Worm (Caenorhabditis elegans): ENCODE results near the gene dpy-8.

The dpy-8 gene

DNA sequence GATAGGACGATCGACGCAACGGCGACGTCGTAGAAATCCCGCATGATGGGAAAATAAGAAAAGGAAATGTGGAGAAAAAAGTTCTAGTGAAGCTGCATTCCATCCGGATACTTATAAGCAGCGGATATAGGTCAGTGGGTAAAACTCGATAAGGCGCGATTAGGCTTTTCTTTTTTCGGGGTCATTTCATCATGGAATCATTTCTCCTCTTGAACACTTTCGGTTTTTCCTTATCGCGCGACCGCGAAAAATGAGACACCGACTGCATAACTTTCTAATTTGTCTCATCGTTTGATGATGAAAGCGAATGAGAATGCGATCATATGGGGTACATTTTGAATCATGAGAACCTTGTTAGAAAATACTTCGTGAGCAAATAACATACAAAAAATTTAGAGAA is at the start of gene dpy-8:
Gene dpy-8, minus strand, starts transcription at position 88 of the 400 bp plus-strand sequence.
- no peak for TF ChIP-seq unc-62 (GFP tag; optimal IDR thresholded peaks at IDR 0.05)

DNA sequence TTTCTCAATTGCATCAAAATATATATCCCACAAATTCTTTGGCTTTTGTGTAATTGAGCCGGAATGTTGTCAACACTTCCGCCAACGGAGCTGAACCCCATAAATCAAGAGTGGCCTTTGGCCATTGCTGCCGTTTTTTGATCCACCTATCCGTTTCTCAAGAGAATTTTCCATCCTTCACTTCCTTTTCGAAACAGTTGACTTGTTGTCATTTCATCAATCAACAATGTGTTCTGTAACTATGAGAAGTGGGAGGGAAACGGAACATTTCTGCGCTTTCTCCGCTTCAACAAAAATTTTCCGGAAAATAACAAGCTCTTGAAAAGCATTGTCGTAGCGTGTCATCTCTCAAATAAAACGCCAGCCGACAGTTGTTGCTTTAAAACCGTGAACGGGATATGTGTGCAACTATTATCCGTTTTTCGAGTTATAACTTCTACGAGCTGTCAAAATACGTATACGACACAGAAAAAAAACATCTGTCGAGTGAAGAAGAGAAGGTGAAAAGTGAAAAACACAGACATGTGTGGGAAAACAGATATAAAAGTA is 49.6 kb upstream of the dpy-8 start:
- TF ChIP-seq unc-62 (GFP tag; optimal IDR thresholded peaks at IDR 0.05), result no peak

DNA sequence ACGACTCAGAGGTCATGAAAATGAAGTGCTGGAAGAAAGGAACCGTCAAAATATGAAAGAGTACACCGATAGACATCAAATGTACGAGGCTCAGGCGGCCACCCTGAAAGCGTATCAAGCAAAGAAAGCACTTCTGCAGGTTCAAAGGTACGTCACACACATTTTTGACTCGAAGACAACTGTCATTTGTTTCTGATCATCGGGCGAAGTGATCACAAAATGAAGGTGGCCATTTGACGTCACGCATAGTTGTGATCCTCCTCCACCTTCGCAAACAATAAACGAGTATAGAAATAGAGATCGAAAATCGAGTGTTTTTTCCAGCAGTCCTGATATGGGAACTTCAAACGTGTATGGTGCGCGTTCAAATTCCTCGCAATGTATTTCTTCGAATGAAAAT is 49.0 kb upstream of the dpy-8 start:
- no peak for TF ChIP-seq unc-62 (GFP tag; optimal IDR thresholded peaks at IDR 0.05)

DNA sequence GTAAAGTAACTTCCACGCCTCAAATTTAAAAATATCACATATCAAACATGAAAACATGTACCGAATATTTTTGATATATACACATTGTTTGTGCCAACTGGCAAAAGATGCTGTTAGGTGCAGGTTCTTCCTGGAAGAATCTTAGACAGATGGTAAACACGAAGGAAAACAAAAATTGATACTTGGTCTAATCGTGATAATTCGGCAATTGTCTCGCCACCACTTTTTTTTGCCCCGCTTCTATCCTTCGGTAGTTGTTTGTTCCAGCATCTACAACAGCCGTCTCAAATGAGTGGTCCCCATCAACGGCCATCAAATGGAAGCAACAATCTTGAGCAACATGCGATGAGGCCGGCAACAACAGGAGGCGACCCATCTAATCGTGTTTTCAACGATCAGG is 47.2 kb upstream of the dpy-8 start:
- TF ChIP-seq unc-62 (GFP tag; optimal IDR thresholded peaks at IDR 0.05), result no peak

DNA sequence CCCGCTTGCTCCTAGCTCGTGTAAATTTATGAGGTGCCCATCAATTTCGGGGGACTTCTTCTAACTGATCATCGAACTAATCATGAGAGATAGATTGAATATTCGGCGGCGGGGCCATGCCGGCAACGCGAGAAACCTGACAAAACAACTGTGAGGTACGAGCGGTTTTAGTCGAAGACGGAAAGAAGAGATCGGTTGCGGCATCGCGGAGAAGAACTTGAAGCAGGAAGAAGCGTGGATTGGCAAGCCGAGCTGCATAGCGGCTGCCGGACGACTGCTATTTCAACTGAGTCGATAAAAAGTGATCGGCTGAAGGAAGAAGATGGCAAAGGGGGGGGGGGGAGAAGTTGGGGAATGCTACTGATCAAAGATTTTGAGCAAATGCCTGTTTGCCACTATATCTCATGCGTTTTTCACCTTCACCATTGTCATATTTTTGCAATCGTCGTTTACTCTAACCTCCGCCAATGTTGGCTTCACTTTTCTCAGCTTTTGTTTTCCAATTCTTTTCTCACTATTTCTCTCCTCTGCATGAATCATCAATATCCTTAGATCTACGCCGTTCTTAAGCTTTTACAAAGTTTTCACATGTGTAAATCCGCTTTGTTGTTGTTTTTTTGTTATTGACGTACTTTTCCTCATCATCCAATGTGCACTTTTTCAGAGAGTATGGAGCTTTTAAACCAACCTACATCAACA is 45.3 kb upstream of the dpy-8 start, which contains the start of gene pqn-62:
Gene pqn-62, plus strand, starts transcription at position 649 of the 699 bp plus-strand sequence.
- TF ChIP-seq unc-62 (GFP tag; optimal IDR thresholded peaks at IDR 0.05), result no peak

DNA sequence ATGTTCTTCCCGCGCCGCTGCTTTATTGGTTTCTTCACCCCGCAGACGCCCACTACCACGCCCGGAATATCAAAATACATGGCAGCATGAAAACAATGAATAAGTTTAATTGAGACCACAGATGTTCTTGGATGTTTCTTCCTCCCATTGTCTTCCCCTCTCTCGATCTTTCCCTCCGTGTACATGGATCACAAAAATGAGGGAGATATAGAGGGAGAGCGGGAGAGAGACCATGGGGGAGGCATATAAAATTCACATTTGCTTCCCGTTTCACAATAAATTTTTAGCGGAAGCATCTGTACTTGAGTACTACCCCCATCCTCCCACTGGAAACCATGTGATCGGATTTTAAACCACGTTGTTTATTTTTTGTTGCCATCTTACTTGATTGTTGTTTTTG is 43.1 kb upstream of the dpy-8 start:
- no peak for TF ChIP-seq unc-62 (GFP tag; optimal IDR thresholded peaks at IDR 0.05)

DNA sequence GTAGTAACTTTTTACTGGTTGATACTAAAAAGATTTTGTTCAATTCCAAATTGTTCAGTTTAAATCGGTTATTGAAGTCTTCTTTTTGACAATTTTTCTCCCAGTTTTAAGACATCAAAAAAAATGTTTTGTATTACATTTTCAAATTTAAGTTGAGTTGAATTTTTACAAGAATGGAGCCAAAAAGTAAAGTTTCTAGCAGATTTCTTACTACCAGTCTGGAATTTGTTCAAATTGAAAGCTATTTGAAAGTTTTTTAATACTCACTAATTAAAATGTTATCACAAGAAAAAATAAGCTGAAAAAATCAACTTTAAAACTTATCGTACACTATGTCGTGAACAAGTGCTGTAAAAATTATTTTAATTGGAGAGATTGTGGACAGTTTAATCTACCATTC is 39.8 kb upstream of the dpy-8 start:
- no peak for TF ChIP-seq unc-62 (GFP tag; optimal IDR thresholded peaks at IDR 0.05)

DNA sequence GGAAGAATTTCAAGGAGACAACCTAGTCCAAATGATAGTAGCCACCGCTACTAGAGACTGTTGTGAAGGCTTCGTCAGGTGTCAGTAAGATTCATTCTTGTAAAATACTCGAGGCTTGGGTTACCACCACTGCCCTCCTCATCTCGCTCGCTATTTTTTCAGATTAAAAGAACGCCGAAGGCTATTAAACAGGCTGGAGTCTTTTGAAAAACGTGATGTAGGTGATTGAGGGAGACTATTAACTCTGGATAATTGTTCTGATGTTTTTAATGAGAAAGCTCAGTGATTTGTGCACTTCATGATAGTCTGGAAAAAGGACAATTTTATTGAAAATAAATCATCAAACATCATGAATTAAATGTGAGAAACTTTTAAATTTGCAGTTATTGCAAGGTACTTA is 38.7 kb upstream of the dpy-8 start, which contains the start of gene zig-6:
Gene zig-6, minus strand, starts transcription at position 101 of the 400 bp plus-strand sequence.
- no peak for TF ChIP-seq unc-62 (GFP tag; optimal IDR thresholded peaks at IDR 0.05)

DNA sequence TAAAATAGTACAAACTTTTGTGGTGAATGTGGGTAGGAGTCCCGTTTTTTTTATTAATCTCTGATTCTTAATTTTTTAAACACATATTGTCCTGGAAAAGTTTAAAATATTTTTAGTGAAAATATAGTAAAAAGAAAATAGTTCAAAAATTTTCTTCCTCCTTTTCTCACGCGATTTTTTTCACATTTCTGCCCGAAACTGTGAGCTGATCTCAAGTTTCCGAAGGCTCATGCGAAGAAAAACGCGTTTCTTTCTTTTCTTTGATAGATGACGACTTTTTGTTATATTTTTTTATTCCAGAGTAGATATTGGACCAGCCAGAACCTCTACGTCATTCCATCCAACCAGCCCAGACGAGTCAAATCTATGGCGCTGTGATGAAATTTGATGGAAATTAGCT is 33.7 kb upstream of the dpy-8 start, which contains the start of gene T03G11.9:
Gene T03G11.9, plus strand, starts transcription at position 301 of the 400 bp plus-strand sequence.
- no peak for TF ChIP-seq unc-62 (GFP tag; optimal IDR thresholded peaks at IDR 0.05)

DNA sequence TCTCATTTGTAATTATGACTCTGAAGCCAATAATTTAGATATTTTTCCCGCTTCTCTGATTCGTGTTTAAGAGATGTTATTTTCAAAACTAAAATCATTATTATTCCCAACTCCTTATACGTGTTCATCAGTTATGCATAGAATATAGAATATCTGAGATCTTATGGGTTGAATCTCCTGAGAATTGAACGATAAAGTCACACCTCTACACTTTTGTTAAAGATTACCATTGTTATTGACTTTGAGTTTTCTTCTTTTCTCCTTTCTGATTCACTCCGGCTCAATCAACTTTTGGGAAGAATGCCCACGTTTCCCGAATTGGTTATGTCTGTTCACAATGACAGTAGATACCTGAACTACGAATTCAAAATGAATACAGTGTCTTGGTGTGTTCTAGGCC is 29.6 kb upstream of the dpy-8 start, which contains the start of gene sru-48:
Gene sru-48, plus strand, starts transcription at position 301 of the 400 bp plus-strand sequence.
- TF ChIP-seq unc-62 (GFP tag; optimal IDR thresholded peaks at IDR 0.05), result no peak

DNA sequence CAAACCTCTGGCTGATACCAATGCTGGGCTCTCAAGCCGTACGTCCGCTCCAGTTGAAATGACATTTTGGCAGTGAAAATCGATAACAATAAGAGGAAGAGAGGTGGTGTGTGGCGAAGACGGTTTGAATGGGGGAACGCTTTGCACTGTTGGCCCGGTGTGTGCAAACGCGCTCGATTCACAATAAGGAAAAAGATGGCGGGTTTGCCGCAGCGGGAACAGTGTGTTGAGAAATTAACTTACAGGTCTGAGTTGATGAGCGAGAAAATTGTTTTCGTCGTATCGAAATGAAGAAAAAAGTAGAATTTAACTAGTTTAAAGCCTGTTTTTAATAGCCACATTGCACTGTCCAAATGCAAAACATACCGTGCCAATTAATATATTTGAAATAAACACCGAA is 28.8 kb upstream of the dpy-8 start, which contains the start of gene metl-9:
Gene metl-9, minus strand, starts transcription at position 101 of the 400 bp plus-strand sequence.
- no peak for TF ChIP-seq unc-62 (GFP tag; optimal IDR thresholded peaks at IDR 0.05)

DNA sequence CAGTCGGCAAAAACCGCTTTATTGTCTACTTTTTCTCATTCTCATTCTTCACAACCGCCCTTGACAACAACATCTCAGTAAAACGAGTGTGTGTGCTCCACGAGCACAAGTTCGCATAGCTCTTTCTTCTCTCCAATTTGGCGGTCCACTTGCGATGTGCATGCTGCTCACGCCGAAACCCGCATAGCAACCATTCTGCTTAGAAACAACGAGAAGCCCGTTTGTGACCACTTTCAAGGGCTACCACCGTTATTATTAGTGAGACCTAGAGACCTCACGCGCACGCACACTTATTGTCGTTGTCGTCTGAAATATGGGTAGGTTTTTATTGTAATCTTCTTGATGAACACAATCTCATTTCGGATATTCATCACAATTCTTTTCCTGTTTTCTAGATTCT is 24.0 kb upstream of the dpy-8 start, which contains the start of gene zchc-1A:
Gene zchc-1A, plus strand, starts transcription at position 114 of the 400 bp plus-strand sequence.
- TF ChIP-seq unc-62 (GFP tag; optimal IDR thresholded peaks at IDR 0.05), result no peak

DNA sequence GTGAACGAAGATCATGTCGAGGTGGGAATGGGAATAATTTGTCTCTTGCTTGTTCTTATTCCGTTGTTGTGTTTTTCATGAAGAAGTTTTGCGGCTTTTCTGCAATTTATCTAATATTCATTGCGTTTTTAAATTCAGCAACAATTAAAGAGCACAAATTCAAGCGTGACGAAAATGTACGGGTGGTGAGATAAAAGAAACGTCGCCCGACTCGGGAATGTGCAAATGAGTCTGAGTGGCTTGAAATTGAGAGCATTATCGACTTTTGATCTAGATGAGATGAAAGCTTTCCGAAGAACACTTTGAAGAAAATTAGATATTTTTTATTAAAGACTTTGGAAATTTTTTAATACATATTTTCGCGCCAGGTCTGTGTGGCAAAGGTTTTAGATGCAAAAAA is 20.8 kb upstream of the dpy-8 start, which contains the start of gene T03G11.10:
Gene T03G11.10, minus strand, starts transcription at position 101 of the 400 bp plus-strand sequence.
- TF ChIP-seq unc-62 (GFP tag; optimal IDR thresholded peaks at IDR 0.05), result no peak

DNA sequence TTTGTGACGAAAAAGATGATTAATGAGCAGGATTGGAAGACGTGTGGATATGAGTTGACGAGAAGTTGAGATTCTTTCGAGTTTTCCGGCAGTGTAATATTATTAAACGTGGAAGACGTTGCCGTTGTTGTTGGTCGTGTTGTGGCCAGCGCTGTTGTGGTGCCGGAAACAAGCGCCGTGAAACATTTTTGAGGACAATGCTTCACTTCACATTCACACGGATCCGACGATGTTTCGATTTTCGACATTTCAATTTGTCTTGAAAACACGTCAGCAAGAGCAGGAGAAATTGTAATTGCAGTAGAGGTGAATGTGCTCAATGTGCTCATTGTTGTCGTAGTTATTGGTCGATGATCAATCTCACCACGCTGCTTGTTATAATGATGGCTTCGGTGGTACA is 18.5 kb upstream of the dpy-8 start:
- TF ChIP-seq unc-62 (GFP tag; optimal IDR thresholded peaks at IDR 0.05), result no peak

DNA sequence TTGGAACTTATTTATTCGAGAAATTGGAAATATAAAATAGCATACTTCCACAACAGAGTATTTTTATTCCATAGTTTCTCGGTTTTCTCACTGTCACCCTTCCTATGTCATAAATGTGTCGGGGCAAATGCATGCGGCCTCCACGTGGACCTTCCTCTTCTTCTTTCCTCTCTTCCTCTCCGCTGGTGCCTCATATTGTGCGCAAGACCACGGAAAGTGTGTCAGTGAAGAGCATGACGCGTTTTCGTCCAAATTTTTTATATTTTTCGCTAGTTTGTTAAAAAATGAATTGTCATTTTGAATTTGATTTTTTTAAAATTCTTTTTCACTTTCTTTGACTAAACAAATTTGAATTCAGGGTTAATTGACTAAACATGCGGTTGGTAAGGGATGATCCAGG is 14.8 kb upstream of the dpy-8 start, which contains the start of gene mans-3:
Gene mans-3, plus strand, starts transcription at position 359 of the 400 bp plus-strand sequence.
- TF ChIP-seq unc-62 (GFP tag; optimal IDR thresholded peaks at IDR 0.05), result no peak

DNA sequence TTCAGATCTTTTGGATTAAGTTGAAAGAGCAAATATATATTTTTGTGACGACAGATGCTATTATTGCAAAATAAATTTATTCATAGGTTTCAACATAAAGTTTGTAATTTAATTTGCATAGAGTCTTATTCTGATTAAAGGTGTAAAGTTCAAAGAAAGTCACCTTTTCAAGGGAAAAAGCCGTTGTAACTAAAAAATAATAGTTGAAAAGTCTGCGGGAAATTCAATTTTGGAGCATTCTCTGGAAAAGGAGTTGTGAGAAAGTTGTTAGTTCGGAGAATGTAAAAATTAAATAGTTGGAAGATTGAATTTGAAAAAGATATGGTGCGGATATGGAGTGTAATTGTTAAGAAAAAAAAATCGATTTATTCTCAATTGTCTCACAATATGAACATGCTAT is 13.8 kb upstream of the dpy-8 start:
- TF ChIP-seq unc-62 (GFP tag; optimal IDR thresholded peaks at IDR 0.05), result no peak

DNA sequence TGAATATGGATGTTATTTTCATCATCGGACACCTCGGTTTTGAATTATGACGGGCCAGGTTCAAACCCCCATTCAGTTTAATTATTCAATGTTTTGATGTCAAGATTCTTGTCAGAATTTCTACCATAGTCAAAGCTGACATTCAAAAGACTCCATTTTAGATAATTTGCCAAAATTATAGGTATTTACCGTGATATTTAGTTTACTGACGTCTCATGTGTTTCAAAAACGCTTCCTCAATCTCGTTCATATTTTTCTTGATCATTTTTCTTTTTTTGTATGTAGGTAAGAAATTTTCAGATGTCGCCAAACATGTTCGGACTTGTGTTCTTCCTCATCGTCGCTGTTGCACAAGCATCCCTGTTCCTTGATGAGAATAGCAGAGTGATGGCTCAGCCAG is 12.5 kb upstream of the dpy-8 start, which contains the start of gene EGAP5.1:
Gene EGAP5.1, plus strand, starts transcription at position 301 of the 400 bp plus-strand sequence.
- TF ChIP-seq unc-62 (GFP tag; optimal IDR thresholded peaks at IDR 0.05), result no peak

Data from whole organism, dauer.